Fruit fly (Drosophila melanogaster): ENCODE data around the gene CG7299.

CG7299 gene

dm6 chr2L:10703281-10703680, 19.1 kb upstream of the CG7299 start, which contains the start of gene CG6415 (continued):
- TF ChIP-seq CG12104 (GFP tag; optimal IDR thresholded peaks at IDR 0.05) (peak; percentile 54), CG1647 (GFP tag; optimal IDR thresholded peaks at IDR 0.05) (peak; percentile 25), Myb (GFP tag; optimal IDR thresholded peaks at IDR 0.05) (peak; percentile 45), pan (optimal IDR thresholded peaks at IDR 0.05) (no peak), pan (GFP tag; optimal IDR thresholded peaks at IDR 0.05 in 1 of 2, IDR thresholded peaks at IDR 0.05 in 1 of 2) (peak in 1 of 2 experiments; percentile 78), gsb (GFP tag; IDR thresholded peaks at IDR 0.05) (peak; percentile 42; the same call in 1 of the 2 replicates), CG7786 (GFP tag; optimal IDR thresholded peaks at IDR 0.05) (peak; percentile 71), emc (GFP tag; optimal IDR thresholded peaks at IDR 0.05) (no peak), ftz-f1 (GFP tag; optimal IDR thresholded peaks at IDR 0.05) (no peak), Xbp1 (GFP tag; optimal IDR thresholded peaks at IDR 0.05) (peak; percentile 76), sug (tag; optimal IDR thresholded peaks at IDR 0.05) (peak; percentile 92), B-H1 (GFP tag; IDR thresholded peaks at IDR 0.05) (peak; percentile 53), unc-4 (GFP tag; IDR thresholded peaks at IDR 0.05; ENCODE audit: partially characterized antibody) (no peak), CG18262 (tag; optimal IDR thresholded peaks at IDR 0.05) (peak; percentile 81), kay (GFP tag; optimal IDR thresholded peaks at IDR 0.05) (peak; percentile 11), Hr39 (optimal IDR thresholded peaks at IDR 0.05) (no peak), psq (GFP tag; optimal IDR thresholded peaks at IDR 0.05) (no peak), HmgZ (tag; optimal IDR thresholded peaks at IDR 0.05) (peak; percentile 51), Dbx (GFP tag; IDR thresholded peaks at IDR 0.05) (no peak), CG2129 (GFP tag; IDR thresholded peaks at IDR 0.05; ENCODE audit: partially characterized antibody) (no peak), CG18764 (GFP tag; optimal IDR thresholded peaks at IDR 0.05) (peak; percentile 65), Gug (GFP tag; IDR thresholded peaks at IDR 0.05) (peak; percentile 48; the same call in 2 of the 4 replicates), sim (GFP tag; IDR thresholded peaks at IDR 0.05) (peak; percentile 43; the same call in 1 of the 2 replicates), CG9215 (GFP tag; IDR thresholded peaks at IDR 0.05) (peak; percentile 67), Vsx1 (GFP tag; optimal IDR thresholded peaks at IDR 0.05) (peak; percentile 10), aop (GFP tag; IDR thresholded peaks at IDR 0.05) (0 out of 2 replicates have a peak, but pooled peaks have one; percentile 38), CG10147 (GFP tag; optimal IDR thresholded peaks at IDR 0.05) (peak; percentile 53), Dip2 (GFP tag; IDR thresholded peaks at IDR 0.05) (no peak), crp (GFP tag; optimal IDR thresholded peaks at IDR 0.05) (peak in 1 of 2 experiments; percentile 10), CG6689 (GFP tag; IDR thresholded peaks at IDR 0.05) (peak; percentile 63), Antp (GFP tag; optimal IDR thresholded peaks at IDR 0.05) (peak; percentile 56), Nf-YA (GFP tag; IDR thresholded peaks at IDR 0.05) (no peak), Hr51 (GFP tag; optimal IDR thresholded peaks at IDR 0.05) (peak in 1 of 2 experiments; percentile 63), nerfin-2 (GFP tag; IDR thresholded peaks at IDR 0.05; ENCODE audit: partially characterized antibody) (no peak), CG31224 (GFP tag; IDR thresholded peaks at IDR 0.05) (peak; percentile 45; the same call in 1 of the 2 replicates), ham (GFP tag; IDR thresholded peaks at IDR 0.05) (no peak), da (GFP tag; optimal IDR thresholded peaks at IDR 0.05) (no peak), run (tag; optimal IDR thresholded peaks at IDR 0.05) (no peak), CG9932 (GFP tag; IDR thresholded peaks at IDR 0.05) (peak; percentile 36; the same call in 1 of the 2 replicates), row (GFP tag; IDR thresholded peaks at IDR 0.05) (peak; percentile 85), CG10543 (GFP tag; optimal IDR thresholded peaks at IDR 0.05) (peak; percentile 51), fd3F (GFP tag; optimal IDR thresholded peaks at IDR 0.05) (peak; percentile 60), yki (optimal IDR thresholded peaks at IDR 0.05) (no peak), lov (optimal IDR thresholded peaks at IDR 0.05) (no peak), lov (GFP tag; IDR thresholded peaks at IDR 0.05) (no peak), CG42726 (GFP tag; IDR thresholded peaks at IDR 0.05; ENCODE audit: partially characterized antibody) (no peak), CG6765 (GFP tag; optimal IDR thresholded peaks at IDR 0.05) (peak; percentile 44), CG8944 (GFP tag; optimal IDR thresholded peaks at IDR 0.05) (peak; percentile 60), klu (GFP tag; IDR thresholded peaks at IDR 0.05) (no peak; the same call in 1 of the 2 replicates), Atf-2 (GFP tag; optimal IDR thresholded peaks at IDR 0.05) (peak; percentile 61), CG2199 (GFP tag; IDR thresholded peaks at IDR 0.05) (no peak), caup (GFP tag; optimal IDR thresholded peaks at IDR 0.05; ENCODE audit: severe bottlenecking) (peak; percentile 57)

Measured in whole organism, embryonic.